Worm (Caenorhabditis elegans) whole organism, L4 larva: ENCODE data around the gene H14A12.5.
A peak's percentile ranks its signal among the peaks of the same experiment; 100 is the strongest.

Experiments
- D1046.2 ChIP-seq: fragments of 200-800 bp; sonication (Bioruptor generic); IDR thresholded peaks from 2 replicates; pipeline ENCODE4 v1.3.6; 2022; ENCODE audit warnings: missing genetic modification characterization, missing compliant biosample characterization
- F37D6.2 ChIP-seq: sonication (generic microtip); optimal IDR thresholded peaks from 2 replicates; lab custom pipeline; 2016; ENCODE audit warnings: mild to moderate bottlenecking, missing genetic modification characterization, missing compliant biosample characterization
- F49E8.2 ChIP-seq: sonication (generic microtip); optimal IDR thresholded peaks from 2 replicates; lab custom pipeline; 2016; ENCODE audit warnings: missing compliant biosample characterization, mild to moderate bottlenecking, missing genetic modification characterization, borderline replicate concordance
- Y105C5A.15 ChIP-seq: fragments of 200-800 bp; sonication (Bioruptor generic); IDR thresholded peaks from 2 replicates; pipeline ENCODE4 v1.3.6; 2022; ENCODE audit warnings: missing genetic modification characterization, missing compliant biosample characterization
- Y5F2A.4 ChIP-seq: fragments of 200-800 bp; sonication (Bioruptor generic); optimal IDR thresholded peaks from 2 replicates; lab custom pipeline; 2018; ENCODE audit warnings: mild to moderate bottlenecking, missing genetic modification characterization, missing compliant biosample characterization
- aha-1 ChIP-seq: fragments of 150-350 bp; peaks from one replicate; lab custom pipeline; 2014; ENCODE audit warnings: missing biosample characterization, missing genetic modification characterization
- aly-2 ChIP-seq: sonication (generic microtip); optimal IDR thresholded peaks from 2 replicates; lab custom pipeline; 2018; ENCODE audit warnings: missing biosample characterization, missing genetic modification characterization
- arid-1 ChIP-seq: fragments of 200-800 bp; sonication (Bioruptor generic); conservative IDR thresholded peaks from 2 replicates; pipeline ENCODE4 v1.3.6; 2022; ENCODE audit warnings: missing genetic modification reagents, missing genetic modification characterization, missing compliant biosample characterization
- ceh-20 ChIP-seq: fragments of 200-800 bp; sonication (Bioruptor generic); IDR thresholded peaks from 2 replicates; pipeline ENCODE4 v1.3.6; 2022; ENCODE audit warnings: missing genetic modification reagents, missing genetic modification characterization, missing compliant biosample characterization
- ceh-28 ChIP-seq: fragments of 150-350 bp; optimal IDR thresholded peaks from 2 replicates; lab custom pipeline; 2014; ENCODE audit warnings: missing biosample characterization, missing genetic modification reagents, missing genetic modification characterization
- ceh-44 ChIP-seq: fragments of 200-800 bp; sonication (Bioruptor generic); IDR thresholded peaks from 2 replicates; pipeline ENCODE4 v1.3.6; 2022; ENCODE audit warnings: missing genetic modification reagents, missing genetic modification characterization, missing compliant biosample characterization
- ctbp-1 ChIP-seq: fragments of 200-800 bp; sonication (Bioruptor generic); IDR thresholded peaks from 2 replicates; pipeline ENCODE4 v1.3.6; 2022; ENCODE audit warnings: missing genetic modification reagents, missing genetic modification characterization, missing compliant biosample characterization
- daf-19 ChIP-seq: fragments of 200-800 bp; sonication (Bioruptor generic); conservative IDR thresholded peaks from 2 replicates; pipeline ENCODE4 v1.3.6; 2022; ENCODE audit warnings: missing genetic modification characterization, missing compliant biosample characterization
- daf-8 ChIP-seq: fragments of 200-800 bp; sonication (Bioruptor generic); IDR thresholded peaks from 2 replicates; pipeline ENCODE4 v1.3.6; 2022; ENCODE audit warnings: missing genetic modification characterization, missing compliant biosample characterization
- dmd-8 ChIP-seq: fragments of 200-800 bp; sonication (Bioruptor generic); IDR thresholded peaks from 2 replicates; pipeline ENCODE4 v1.3.6; 2022; ENCODE audit warnings: missing genetic modification characterization, missing compliant biosample characterization
- dpl-1 ChIP-seq: fragments of 150-350 bp; optimal IDR thresholded peaks from 2 replicates; lab custom pipeline; 2014; ENCODE audit warnings: missing biosample characterization, missing genetic modification reagents, missing genetic modification characterization
- egl-43 ChIP-seq: fragments of 200-800 bp; sonication (Bioruptor generic); IDR thresholded peaks from 2 replicates; pipeline ENCODE4 v1.3.6; 2022; ENCODE audit warnings: missing genetic modification reagents, missing genetic modification characterization, missing compliant biosample characterization
- fkh-10 ChIP-seq: fragments of 150-350 bp; optimal IDR thresholded peaks from 2 replicates; lab custom pipeline; 2014; ENCODE audit warnings: missing biosample characterization, missing genetic modification reagents, missing genetic modification characterization
- fos-1 ChIP-seq: fragments of 150-350 bp; optimal IDR thresholded peaks from 2 replicates; lab custom pipeline; 2014; ENCODE audit warnings: missing biosample characterization, missing genetic modification characterization
- lim-7 ChIP-seq: fragments of 200-800 bp; sonication (Bioruptor generic); IDR thresholded peaks from 2 replicates; pipeline ENCODE4 v1.3.6; 2022; ENCODE audit warnings: missing genetic modification characterization, missing compliant biosample characterization
- lin-15B ChIP-seq: fragments of 150-350 bp; sonication (generic microtip); optimal IDR thresholded peaks from 3 replicates; lab custom pipeline; 2014; ENCODE audit warnings: missing biosample characterization, missing genetic modification characterization
- lin-38 ChIP-seq: fragments of 200-800 bp; sonication (Bioruptor generic); IDR thresholded peaks from 2 replicates; pipeline ENCODE4 v1.3.6; 2022; ENCODE audit warnings: missing genetic modification reagents, missing genetic modification characterization, missing compliant biosample characterization
- madf-5 ChIP-seq, 2 experiments: fragments of 200-800 bp; sonication (Bioruptor generic); IDR thresholded peaks; 2 replicates each; pipeline ENCODE4 v1.3.6; 2022; ENCODE audit warnings: missing compliant biosample characterization in 2 of 2, missing genetic modification characterization in 2 of 2
- mep-1 ChIP-seq: fragments of 150-350 bp; sonication (generic microtip); optimal IDR thresholded peaks from 3 replicates; lab custom pipeline; 2014; ENCODE audit warnings: missing biosample characterization, missing genetic modification characterization
- mes-2 ChIP-seq: sonication (generic microtip); optimal IDR thresholded peaks from 2 replicates; lab custom pipeline; 2016; ENCODE audit warnings: missing genotype, mild to moderate bottlenecking, missing genetic modification characterization, missing compliant biosample characterization; ENCODE audit not compliant: poor library complexity, severe bottlenecking
- nhr-10 ChIP-seq: fragments of 150-350 bp; optimal IDR thresholded peaks from 2 replicates; lab custom pipeline; 2014; ENCODE audit warnings: missing biosample characterization, missing genetic modification characterization
- nhr-102 ChIP-seq: sonication (generic microtip); optimal IDR thresholded peaks from 2 replicates; lab custom pipeline; 2016; ENCODE audit warnings: mild to moderate bottlenecking, missing genetic modification characterization, moderate library complexity, missing compliant biosample characterization
- nhr-25 ChIP-seq: sonication (generic microtip); optimal IDR thresholded peaks from 2 replicates; lab custom pipeline; 2017; ENCODE audit warnings: missing genetic modification characterization, mild to moderate bottlenecking, missing compliant biosample characterization, antibody characterized with exemption, moderate library complexity, borderline replicate concordance; ENCODE audit not compliant: insufficient read depth
- nhr-28 ChIP-seq: fragments of 150-350 bp; optimal IDR thresholded peaks from 2 replicates; lab custom pipeline; 2014; ENCODE audit warnings: missing biosample characterization, missing genetic modification characterization
- nhr-41 ChIP-seq: fragments of 200-800 bp; sonication (Bioruptor generic); IDR thresholded peaks from 2 replicates; pipeline ENCODE4 v1.3.6; 2022; ENCODE audit warnings: missing genetic modification reagents, missing genetic modification characterization, missing compliant biosample characterization
- nhr-42 ChIP-seq: fragments of 200-800 bp; sonication (Bioruptor generic); IDR thresholded peaks from 2 replicates; pipeline ENCODE4 v1.3.6; 2022; ENCODE audit warnings: missing genetic modification characterization, missing compliant biosample characterization
- nhr-48 ChIP-seq: sonication (generic microtip); optimal IDR thresholded peaks from 2 replicates; lab custom pipeline; 2016; ENCODE audit warnings: mild to moderate bottlenecking, missing genetic modification characterization, missing compliant biosample characterization
- nhr-6 ChIP-seq: fragments of 150-350 bp; optimal IDR thresholded peaks from 2 replicates; lab custom pipeline; 2014; ENCODE audit warnings: missing biosample characterization, missing genetic modification characterization
- pha-4 ChIP-seq, 2 experiments: fragments of 150-350 bp in 1 of 2; fragments of 200-800 bp in 1 of 2; sonication (Bioruptor generic) in 1 of 2; IDR thresholded peaks in 1 of 2; optimal IDR thresholded peaks in 1 of 2; 2 replicates each; pipeline versions ENCODE4 v1.3.6 to Lab custom; 2014 to 2022; ENCODE audit warnings: missing genetic modification characterization in 2 of 2, missing genetic modification reagents in 2 of 2, missing biosample characterization in 1 of 2, missing compliant biosample characterization in 1 of 2
- php-3 ChIP-seq: fragments of 200-800 bp; sonication (Bioruptor generic); IDR thresholded peaks from 2 replicates; pipeline ENCODE4 v1.3.6; 2022; ENCODE audit warnings: missing genetic modification reagents, missing genetic modification characterization, missing compliant biosample characterization
- saeg-2 ChIP-seq: fragments of 200-800 bp; sonication (Bioruptor generic); IDR thresholded peaks from 2 replicates; pipeline ENCODE4 v1.3.6; 2022; ENCODE audit warnings: missing genetic modification reagents, missing genetic modification characterization, missing compliant biosample characterization
- skn-1 ChIP-seq: fragments of 150-350 bp; optimal IDR thresholded peaks from 2 replicates; lab custom pipeline; 2014; ENCODE audit warnings: missing biosample characterization, missing genetic modification characterization
- snpc-1.2 ChIP-seq: fragments of 200-800 bp; sonication (Bioruptor generic); IDR thresholded peaks from 2 replicates; pipeline ENCODE4 v1.3.6; 2022; ENCODE audit warnings: missing genetic modification reagents, missing genetic modification characterization, missing compliant biosample characterization
- tra-1 ChIP-seq: fragments of 200-800 bp; sonication (Bioruptor generic); IDR thresholded peaks from 2 replicates; pipeline ENCODE4 v1.3.6; 2022; ENCODE audit warnings: missing genetic modification reagents, missing genetic modification characterization, missing compliant biosample characterization
- unc-62 ChIP-seq, 3 experiments: fragments of 150-350 bp in 1 of 3; sonication (generic microtip); optimal IDR thresholded peaks in 2 of 3; peaks in 1 of 3; 1 replicate in 1 of 3; 2 replicates in 2 of 3; lab custom pipeline; 2014 to 2017; ENCODE audit warnings: missing biosample characterization in 3 of 3, missing genetic modification characterization in 3 of 3, missing genetic modification reagents in 3 of 3, missing genotype in 1 of 3
- vab-7 ChIP-seq: fragments of 200-800 bp; sonication (Bioruptor generic); IDR thresholded peaks from 2 replicates; pipeline ENCODE4 v1.3.6; 2022; ENCODE audit warnings: missing genetic modification reagents, missing genetic modification characterization, missing compliant biosample characterization
- zag-1 ChIP-seq: fragments of 150-350 bp; optimal IDR thresholded peaks from 2 replicates; lab custom pipeline; 2014; ENCODE audit warnings: missing biosample characterization, missing genetic modification characterization
- ztf-11 ChIP-seq: fragments of 150-350 bp; optimal IDR thresholded peaks from 2 replicates; lab custom pipeline; 2014; ENCODE audit warnings: missing biosample characterization, missing genetic modification characterization

The H14A12.5 gene

DNA sequence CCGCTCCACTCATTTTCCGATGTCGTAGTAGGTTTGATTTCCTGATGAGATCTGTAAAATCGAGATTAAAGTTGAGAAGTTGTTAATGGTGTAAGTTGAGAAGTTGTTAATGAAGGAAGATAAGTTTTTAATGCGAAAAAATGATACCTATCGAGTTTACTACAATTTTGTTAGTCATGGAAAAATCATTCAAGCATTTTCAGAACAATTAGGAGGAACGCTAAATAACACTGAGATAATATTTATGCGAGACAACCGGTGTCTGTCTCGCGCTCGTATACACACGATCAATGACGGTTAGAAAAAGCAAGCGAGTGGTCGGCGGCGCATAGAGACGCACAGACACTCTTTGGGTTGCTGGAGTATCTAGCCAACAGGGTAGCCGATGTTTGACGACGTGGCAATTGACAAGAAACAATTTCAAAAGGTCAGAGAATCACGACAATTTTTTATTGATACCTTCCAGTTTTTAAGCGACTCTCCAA is 28.9 kb upstream of the H14A12.5 start, which contains the start of gene cgh-1:
TSS of gene cgh-1 (minus strand) at position 51 of the 485 bp plus-strand sequence.
- TF ChIP-seq ztf-11 (tag; lab: Kevin White, UChicago): no peak
- no peak for TF ChIP-seq daf-8 (GFP tag; lab: Robert Waterston, UW)
- TF ChIP-seq nhr-25 (tag; lab: Kevin White, UChicago): no peak
- TF ChIP-seq unc-62 (GFP tag; optimal IDR thresholded peaks at IDR 0.05 in 1 of 2; lab: Kevin White, UChicago): peak in 1 of 2 experiments; percentile 69
- TF ChIP-seq unc-62 (tag; optimal IDR thresholded peaks at IDR 0.05; lab: Kevin White, UChicago): no peak
- TF ChIP-seq ctbp-1 (GFP tag; lab: Robert Waterston, UW): peak; percentile 30; the same call in 1 of the 2 replicates
- no peak for TF ChIP-seq D1046.2
- TF ChIP-seq nhr-42 (GFP tag; lab: Robert Waterston, UW): no peak
- TF ChIP-seq fos-1: no peak
- 0 out of 2 replicates have a peak, but pooled peaks have one; percentile 4 for TF ChIP-seq nhr-41 (GFP tag; lab: Robert Waterston, UW)
- TF ChIP-seq lin-15B (tag; lab: Kevin White, UChicago): no peak
- no peak for TF ChIP-seq nhr-28 (tag; lab: Kevin White, UChicago)
- TF ChIP-seq zag-1 (tag; lab: Kevin White, UChicago): no peak
- TF ChIP-seq snpc-1.2 (GFP tag; lab: Robert Waterston, UW): peak; percentile 58; the same call in 1 of the 2 replicates
- no peak for TF ChIP-seq nhr-10 (tag; lab: Kevin White, UChicago)
- TF ChIP-seq mep-1 (tag; lab: Kevin White, UChicago): no peak
- no peak for TF ChIP-seq F37D6.2 (tag; lab: Kevin White, UChicago)
- TF ChIP-seq daf-19: no peak
- TF ChIP-seq mes-2: peak; percentile 28
- TF ChIP-seq skn-1 (tag; lab: Kevin White, UChicago): no peak
- 0 out of 2 replicates have a peak, but pooled peaks have one; percentile 14 for TF ChIP-seq vab-7 (GFP tag; lab: Robert Waterston, UW)
- TF ChIP-seq, all 104 proteins: peak for 6

- TF ChIP-seq daf-19: peak; percentile 64; the same call in 1 of the 2 replicates
- 0 out of 2 replicates have a peak, but pooled peaks have one; percentile 5 for TF ChIP-seq php-3 (GFP tag; lab: Robert Waterston, UW)
- 0 out of 2 replicates have a peak, but pooled peaks have one; percentile 5 for TF ChIP-seq nhr-41 (GFP tag; lab: Robert Waterston, UW)
- 0 out of 2 replicates have a peak, but pooled peaks have one; percentile 38 for TF ChIP-seq snpc-1.2 (GFP tag; lab: Robert Waterston, UW)
- peak; percentile 38; the same call in 1 of the 2 replicates for TF ChIP-seq arid-1
- TF ChIP-seq ctbp-1 (GFP tag; lab: Robert Waterston, UW): 0 out of 2 replicates have a peak, but pooled peaks have one; percentile 16
- TF ChIP-seq ceh-28 (tag; lab: Kevin White, UChicago): no peak
- TF ChIP-seq nhr-102 (tag; lab: Kevin White, UChicago): no peak
- peak; percentile 35; the same call in 1 of the 2 replicates for TF ChIP-seq lin-38 (GFP tag; lab: Robert Waterston, UW)
- no peak for TF ChIP-seq lim-7 (GFP tag; lab: Robert Waterston, UW)
- TF ChIP-seq pha-4 (GFP tag; IDR thresholded peaks at IDR 0.05; lab: Robert Waterston, UW): peak; percentile 27; the same call in 1 of the 2 replicates
- no peak for TF ChIP-seq pha-4 (tag; optimal IDR thresholded peaks at IDR 0.05; lab: Kevin White, UChicago)
- TF ChIP-seq madf-5 (GFP tag; IDR thresholded peaks at IDR 0.05; lab: Robert Waterston, UW): peak in 1 of 2 experiments; percentile 4; a peak in 2 of 4 replicates
Observed at ce11 chrIII:7495616-7496146, 26.8 kb upstream of the H14A12.5 start.

DNA sequence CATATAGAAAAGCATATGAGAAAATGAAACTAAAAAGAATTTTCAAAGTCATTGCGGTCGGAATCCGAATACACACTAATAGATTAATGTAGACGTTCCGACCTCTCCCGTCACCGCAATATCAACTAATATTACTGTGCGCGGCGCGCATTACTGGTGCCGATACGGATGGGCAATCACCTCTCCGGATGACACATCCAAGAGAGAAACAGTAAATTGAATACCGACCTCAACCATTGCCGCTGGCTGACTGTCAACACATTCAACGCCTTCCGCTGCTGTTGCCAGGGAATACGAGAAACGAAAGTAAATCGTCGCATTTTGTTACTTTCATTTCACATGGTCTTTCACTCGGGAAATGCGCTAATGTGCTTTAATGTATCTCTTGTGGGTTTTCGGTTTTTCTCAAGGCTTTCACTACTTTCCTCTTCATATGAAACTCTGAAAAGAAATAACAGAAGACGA is 26.0 kb upstream of the H14A12.5 start:
- TF ChIP-seq ceh-44 (GFP tag; lab: Robert Waterston, UW) (no peak), Y5F2A.4 (GFP tag; lab: Kevin White, UChicago) (peak; percentile 51), lin-38 (GFP tag; lab: Robert Waterston, UW) (peak; percentile 70), madf-5 (GFP tag; IDR thresholded peaks at IDR 0.05; lab: Robert Waterston, UW) (0 out of 4 replicates have a peak, but pooled peaks of 1 of the 2 experiments have one; percentile 2), Y105C5A.15 (peak; percentile 91), dmd-8 (GFP tag; lab: Robert Waterston, UW) (0 out of 2 replicates have a peak, but pooled peaks have one; percentile 46), aly-2 (tag; lab: Kevin White, UChicago) (no peak), saeg-2 (GFP tag; lab: Robert Waterston, UW) (peak; percentile 46; the same call in 1 of the 2 replicates), dpl-1 (no peak), mep-1 (tag; lab: Kevin White, UChicago) (no peak), nhr-48 (tag; lab: Kevin White, UChicago) (no peak), arid-1 (0 out of 2 replicates have a peak, but pooled peaks have one; percentile 21), ceh-20 (GFP tag; lab: Robert Waterston, UW) (no peak), F49E8.2 (tag; lab: Kevin White, UChicago) (peak; percentile 72), nhr-6 (tag; lab: Kevin White, UChicago) (no peak), tra-1 (GFP tag; lab: Robert Waterston, UW) (peak; percentile 52; the same call in 1 of the 2 replicates), aha-1 (tag; lab: Kevin White, UChicago) (peak; percentile 43), ceh-28 (tag; lab: Kevin White, UChicago) (no peak), fkh-10 (GFP tag; lab: Kevin White, UChicago) (no peak), nhr-42 (GFP tag; lab: Robert Waterston, UW) (0 out of 2 replicates have a peak, but pooled peaks have one; percentile 37), egl-43 (0 out of 2 replicates have a peak, but pooled peaks have one; percentile 41)
